Fruit fly (Drosophila melanogaster) whole organism, wandering third instar larva: ENCODE results near the gene nsl1.

Experiments used
- Dfd ChIP-seq: fragments of >200 bp; optimal IDR thresholded peaks from 2 replicates; lab custom pipeline; 2017; ENCODE audit warnings: missing biosample characterization, missing genetic modification characterization
- Hnf4 ChIP-seq: fragments of 200-800 bp; sonication (Bioruptor generic); optimal IDR thresholded peaks from 2 replicates; lab custom pipeline; 2016; ENCODE audit warnings: missing biosample characterization, mild to moderate bottlenecking, missing genetic modification characterization
- Mio ChIP-seq: sonication (Bioruptor generic); optimal IDR thresholded peaks from 2 replicates; lab custom pipeline; 2016; ENCODE audit warnings: missing biosample characterization, missing genetic modification characterization
- OdsH ChIP-seq: fragments of 200-800 bp; sonication (Bioruptor generic); optimal IDR thresholded peaks from 2 replicates; lab custom pipeline; 2016; ENCODE audit warnings: missing biosample characterization, mild to moderate bottlenecking, missing genetic modification characterization
- brk ChIP-seq: fragments of 200-800 bp; sonication (Bioruptor generic); optimal IDR thresholded peaks from 2 replicates; lab custom pipeline; 2016; ENCODE audit warnings: missing biosample characterization, mild to moderate bottlenecking, missing genetic modification characterization
- dsf ChIP-seq: sonication (Bioruptor generic); optimal IDR thresholded peaks from 2 replicates; lab custom pipeline; 2016; ENCODE audit warnings: missing biosample characterization, missing genetic modification characterization, borderline replicate concordance
- foxo ChIP-seq, 2 experiments: fragments of 200-800 bp; sonication (Bioruptor generic); optimal IDR thresholded peaks; 2 replicates in 1 of 2; 3 replicates in 1 of 2; lab custom pipeline; 2016 to 2017; ENCODE audit warnings: missing biosample characterization in 2 of 2, missing genetic modification characterization in 2 of 2
- h ChIP-seq: fragments of 200-800 bp; sonication (Bioruptor generic); optimal IDR thresholded peaks from 3 replicates; lab custom pipeline; 2016; ENCODE audit warnings: missing biosample characterization, mild to moderate bottlenecking, missing genetic modification characterization
- jim ChIP-seq: fragments of 175-275, 200-325 bp; sonication (Bioruptor generic); optimal IDR thresholded peaks from 2 replicates; lab custom pipeline; 2016; ENCODE audit warnings: missing biosample characterization, mild to moderate bottlenecking, missing genetic modification characterization
- psq ChIP-seq: fragments of 200-800 bp; sonication (Bioruptor generic); optimal IDR thresholded peaks from 3 replicates; lab custom pipeline; 2017; ENCODE audit warnings: missing biosample characterization, mild to moderate bottlenecking, missing genetic modification characterization, moderate library complexity
- rgr ChIP-seq: fragments of 200-800 bp; sonication (Bioruptor generic); optimal IDR thresholded peaks from 3 replicates; lab custom pipeline; 2016; ENCODE audit warnings: missing biosample characterization, mild to moderate bottlenecking, missing genetic modification characterization
- tai ChIP-seq: sonication (Bioruptor generic); optimal IDR thresholded peaks from 2 replicates; lab custom pipeline; 2016; ENCODE audit warnings: missing biosample characterization, missing genetic modification characterization
- usp ChIP-seq: fragments of >200 bp; optimal IDR thresholded peaks from 2 replicates; lab custom pipeline; 2017; ENCODE audit warnings: missing biosample characterization, missing genetic modification characterization

DNA sequence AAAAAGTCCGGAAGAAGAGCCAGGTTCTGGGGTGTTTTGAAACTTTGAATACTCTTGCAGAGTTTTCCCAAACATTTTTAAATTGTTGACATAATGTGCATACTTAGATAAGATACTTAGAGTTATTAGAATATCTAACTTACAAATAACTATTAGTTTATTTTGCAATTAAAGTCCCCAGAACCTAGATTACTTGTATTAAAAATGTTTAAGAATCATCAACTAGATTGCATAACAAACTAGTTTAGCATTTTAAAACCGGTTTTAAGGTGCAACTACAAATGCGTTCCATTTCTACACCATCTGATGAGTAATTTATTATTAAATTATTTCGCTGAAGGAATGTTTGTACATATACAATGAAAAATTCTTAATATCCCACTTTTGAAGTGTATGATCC lies 12.8 kb downstream of the nsl1 start:
- TF ChIP-seq h (GFP tag; lab: Kevin White, UChicago): no peak
- no peak for TF ChIP-seq tai
- TF ChIP-seq brk (GFP tag; lab: Kevin White, UChicago): no peak
- no peak for TF ChIP-seq Hnf4 (GFP tag; lab: Kevin White, UChicago)
- no peak for TF ChIP-seq Mio (GFP tag; lab: Kevin White, UChicago)
- TF ChIP-seq psq (GFP tag; lab: Kevin White, UChicago): no peak
- no peak for TF ChIP-seq usp (GFP tag; lab: Kevin White, UChicago)
- TF ChIP-seq OdsH: no peak
- no peak for TF ChIP-seq rgr
- no peak for TF ChIP-seq jim (GFP tag; lab: Kevin White, UChicago)
- TF ChIP-seq foxo (GFP tag; optimal IDR thresholded peaks at IDR 0.05; lab: Kevin White, UChicago): peak in 1 of 2 experiments; percentile 26
- TF ChIP-seq dsf (GFP tag; lab: Kevin White, UChicago): no peak
- no peak for TF ChIP-seq Dfd (GFP tag; lab: Kevin White, UChicago)
